Fruit fly (Drosophila melanogaster) whole organism, embryonic: ENCODE results near the gene CG2574.

Source experiments
- BEAF-32 ChIP-seq: fragments of 200-800 bp; sonication (Bioruptor generic); optimal IDR thresholded peaks from 3 replicates; lab custom pipeline; 2017; ENCODE audit warnings: missing biosample characterization, missing genetic modification characterization, mild to moderate bottlenecking, moderate library complexity, missing genetic modification reagents
- Blimp-1 ChIP-seq: fragments of 200-800 bp; sonication (Bioruptor generic); optimal IDR thresholded peaks from 3 replicates; lab custom pipeline; 2018; ENCODE audit warnings: missing biosample characterization, missing genetic modification characterization, mild to moderate bottlenecking, moderate library complexity, missing genetic modification reagents
- CG10979 ChIP-seq: fragments of 200-800 bp; sonication (Bioruptor generic); optimal IDR thresholded peaks from 2 replicates; lab custom pipeline; 2018; ENCODE audit warnings: missing biosample characterization, mild to moderate bottlenecking, missing genetic modification characterization, moderate library complexity
- CG11093 ChIP-seq: fragments of 200-800 bp; sonication (Bioruptor generic); IDR thresholded peaks from 3 replicates; pipeline ENCODE4 v1.3.6; 2022; ENCODE audit warnings: missing biosample characterization, missing genetic modification characterization
- CG11504 ChIP-seq: fragments of 200-800 bp; sonication (Bioruptor generic); optimal IDR thresholded peaks from 3 replicates; lab custom pipeline; 2019; ENCODE audit warnings: missing biosample characterization, mild to moderate bottlenecking, missing genetic modification characterization, moderate library complexity
- CG11695 ChIP-seq: fragments of 200-800 bp; sonication (Bioruptor generic); IDR thresholded peaks from 3 replicates; pipeline ENCODE4 v1.3.6; 2022; ENCODE audit warnings: missing biosample characterization, missing genetic modification characterization
- CG12769 ChIP-seq: fragments of 200-800 bp; sonication (Bioruptor generic); optimal IDR thresholded peaks from 2 replicates; lab custom pipeline; 2019; ENCODE audit warnings: missing biosample characterization, mild to moderate bottlenecking, missing genetic modification characterization, moderate library complexity
- CG14014 ChIP-seq: fragments of 200-800 bp; sonication (Bioruptor generic); IDR thresholded peaks from 2 replicates; pipeline ENCODE4 v1.3.6; 2022; ENCODE audit warnings: missing biosample characterization, missing genetic modification characterization
- CG15601 ChIP-seq: fragments of 200-800 bp; sonication (Bioruptor generic); optimal IDR thresholded peaks from 3 replicates; lab custom pipeline; 2019; ENCODE audit warnings: missing biosample characterization, mild to moderate bottlenecking, missing genetic modification characterization, moderate library complexity
- CG1603 ChIP-seq: fragments of 200-800 bp; sonication (Bioruptor generic); optimal IDR thresholded peaks from 2 replicates; lab custom pipeline; 2019; ENCODE audit warnings: missing biosample characterization, mild to moderate bottlenecking, missing genetic modification characterization, moderate library complexity
- CG17328 ChIP-seq: fragments of 200-800 bp; sonication (Bioruptor generic); IDR thresholded peaks from 2 replicates; pipeline ENCODE4 v1.3.6; 2022; ENCODE audit warnings: missing biosample characterization, missing genetic modification characterization
- CG17802 ChIP-seq: fragments of 200-800 bp; sonication (Bioruptor generic); optimal IDR thresholded peaks from 2 replicates; lab custom pipeline; 2018; ENCODE audit warnings: missing biosample characterization, mild to moderate bottlenecking, missing genetic modification characterization, moderate library complexity
- CG18262 ChIP-seq: fragments of 200-800 bp; optimal IDR thresholded peaks from 3 replicates; lab custom pipeline; 2019; ENCODE audit warnings: missing biosample characterization, mild to moderate bottlenecking, missing genetic modification characterization, moderate library complexity
- CG2678 ChIP-seq: fragments of 200-800 bp; sonication (Bioruptor generic); optimal IDR thresholded peaks from 3 replicates; lab custom pipeline; 2019; ENCODE audit warnings: missing biosample characterization, mild to moderate bottlenecking, missing genetic modification characterization, moderate library complexity
- CG2889 ChIP-seq: fragments of 200-800 bp; sonication (Bioruptor generic); IDR thresholded peaks from 3 replicates; pipeline ENCODE4 v1.3.6; 2022; ENCODE audit warnings: missing biosample characterization, missing genetic modification characterization
- CG31365 ChIP-seq: fragments of 200-800 bp; sonication (Bioruptor generic); optimal IDR thresholded peaks from 2 replicates; lab custom pipeline; 2018; ENCODE audit warnings: missing biosample characterization, mild to moderate bottlenecking, missing genetic modification characterization
- CG6175 ChIP-seq: fragments of 200-800 bp; sonication (Bioruptor generic); IDR thresholded peaks from 3 replicates; pipeline ENCODE4 v1.3.6; 2022; ENCODE audit warnings: missing biosample characterization, missing genetic modification characterization
- CG6254 ChIP-seq: fragments of 200-800 bp; sonication (Bioruptor generic); optimal IDR thresholded peaks from 3 replicates; lab custom pipeline; 2017; ENCODE audit warnings: mild to moderate bottlenecking, missing biosample characterization, missing genetic modification reagents, missing genetic modification characterization
- CoRest ChIP-seq: fragments of 200-800 bp; sonication (Bioruptor generic); optimal IDR thresholded peaks from 3 replicates; lab custom pipeline; 2018; ENCODE audit warnings: missing biosample characterization, mild to moderate bottlenecking, missing genetic modification characterization, moderate library complexity
- Hr3 ChIP-seq: fragments of 200-800 bp; sonication (Bioruptor generic); optimal IDR thresholded peaks from 3 replicates; lab custom pipeline; 2016; ENCODE audit warnings: missing biosample characterization, missing genetic modification characterization
- Max ChIP-seq: fragments of 200-800 bp; sonication (Bioruptor generic); optimal IDR thresholded peaks from 2 replicates; lab custom pipeline; 2016; ENCODE audit warnings: missing biosample characterization, mild to moderate bottlenecking, missing genetic modification characterization
- Med ChIP-seq: fragments of 200-800 bp; sonication (Bioruptor generic); peaks from one replicate; lab custom pipeline; 2016; ENCODE audit warnings: missing biosample characterization, missing genetic modification characterization, mild to moderate bottlenecking, inconsistent platforms, moderate library complexity
- Meics ChIP-seq: fragments of 200-800 bp; sonication (Bioruptor generic); optimal IDR thresholded peaks from 2 replicates; lab custom pipeline; 2017; ENCODE audit warnings: missing biosample characterization, mild to moderate bottlenecking, missing genetic modification characterization
- Oli ChIP-seq: fragments of 200-800 bp; sonication (Bioruptor generic); optimal IDR thresholded peaks from 2 replicates; lab custom pipeline; 2018; ENCODE audit warnings: missing biosample characterization, mild to moderate bottlenecking, missing genetic modification characterization, moderate library complexity
- PHDP ChIP-seq: fragments of 200-800 bp; sonication (Bioruptor generic); optimal IDR thresholded peaks from 3 replicates; lab custom pipeline; 2018; ENCODE audit warnings: missing biosample characterization, mild to moderate bottlenecking, missing genetic modification characterization, moderate library complexity
- Pdp1 ChIP-seq, 2 experiments: fragments of 200-800 bp; sonication (Bioruptor generic); optimal IDR thresholded peaks; 3 replicates each; lab custom pipeline; 2016; ENCODE audit warnings: missing biosample characterization in 2 of 2, missing genetic modification characterization in 2 of 2, mild to moderate bottlenecking in 1 of 2, moderate library complexity in 1 of 2
- Sox102F ChIP-seq: fragments of 200-800 bp; sonication (Bioruptor generic); optimal IDR thresholded peaks from 2 replicates; lab custom pipeline; 2018; ENCODE audit warnings: missing biosample characterization, mild to moderate bottlenecking, missing genetic modification characterization, moderate library complexity
- Xrp1 ChIP-seq: fragments of 200-800 bp; sonication (Bioruptor generic); IDR thresholded peaks from 2 replicates; pipeline ENCODE4 v1.3.6; 2022; ENCODE audit warnings: missing biosample characterization, missing genetic modification characterization
- az2 ChIP-seq: fragments of 200-800 bp; sonication (Bioruptor generic); optimal IDR thresholded peaks from 3 replicates; lab custom pipeline; 2016; ENCODE audit warnings: missing biosample characterization, missing genetic modification characterization
- bsh ChIP-seq, 2 experiments: fragments of 200-800 bp; sonication (Bioruptor generic); optimal IDR thresholded peaks; 2 replicates each; lab custom pipeline; 2017 to 2018; ENCODE audit warnings: mild to moderate bottlenecking in 2 of 2, missing biosample characterization in 2 of 2, missing genetic modification characterization in 2 of 2, moderate library complexity in 1 of 2
- ci ChIP-seq: fragments of 200-800 bp; sonication (Bioruptor generic); IDR thresholded peaks from 3 replicates; pipeline ENCODE4 v1.3.6; 2022; ENCODE audit warnings: missing biosample characterization, missing genetic modification characterization
- dmrt99B ChIP-seq: fragments of 200-800 bp; sonication (Bioruptor generic); optimal IDR thresholded peaks from 2 replicates; lab custom pipeline; 2018; ENCODE audit warnings: missing biosample characterization, mild to moderate bottlenecking, missing genetic modification characterization, moderate library complexity
- dysf ChIP-seq: fragments of 200-800 bp; sonication (Bioruptor generic); IDR thresholded peaks from 3 replicates; pipeline ENCODE4 v1.3.6; 2022; ENCODE audit warnings: missing biosample characterization, missing genetic modification characterization
- gem ChIP-seq: fragments of 200-800 bp; sonication (Bioruptor generic); optimal IDR thresholded peaks from 2 replicates; lab custom pipeline; 2019; ENCODE audit warnings: missing biosample characterization, mild to moderate bottlenecking, missing genetic modification characterization, moderate library complexity
- grau ChIP-seq: fragments of 200-800 bp; optimal IDR thresholded peaks from 3 replicates; lab custom pipeline; 2019; ENCODE audit warnings: missing biosample characterization, mild to moderate bottlenecking, missing genetic modification characterization, moderate library complexity
- gsb-n ChIP-seq: fragments of 200-800 bp; sonication (Bioruptor generic); optimal IDR thresholded peaks from 3 replicates; lab custom pipeline; 2018; ENCODE audit warnings: missing biosample characterization, mild to moderate bottlenecking, missing genetic modification characterization
- hkb ChIP-seq, 2 experiments: fragments of 200-800 bp in 1 of 2; fragments of >200 bp in 1 of 2; sonication (Bioruptor generic) in 1 of 2; IDR thresholded peaks in 1 of 2; optimal IDR thresholded peaks in 1 of 2; 2 replicates each; pipeline versions ENCODE4 v1.3.6 to Lab custom; 2017 to 2022; ENCODE audit warnings: missing biosample characterization in 1 of 2, missing genetic modification characterization in 1 of 2
- nmo ChIP-seq: fragments of 200-800 bp; sonication (Bioruptor generic); optimal IDR thresholded peaks from 2 replicates; lab custom pipeline; 2018; ENCODE audit warnings: missing biosample characterization, mild to moderate bottlenecking, missing genetic modification characterization, moderate library complexity
- oc ChIP-seq: fragments of 200-800 bp; sonication (Bioruptor generic); optimal IDR thresholded peaks from 2 replicates; lab custom pipeline; 2018; ENCODE audit warnings: missing biosample characterization, mild to moderate bottlenecking, missing genetic modification characterization, moderate library complexity
- pan ChIP-seq, 4 experiments: fragments of >200 bp in 3 of 4; fragments of 200-800 bp in 1 of 4; sonication (Bioruptor generic) in 1 of 4; optimal IDR thresholded peaks in 3 of 4; IDR thresholded peaks in 1 of 4; 2 replicates each; pipeline versions ENCODE4 v1.3.6 to Lab custom; 2017 to 2022; ENCODE audit warnings: missing biosample characterization in 2 of 4, missing genetic modification characterization in 2 of 4, mixed read lengths in 1 of 4
- phol ChIP-seq: fragments of 200-800 bp; sonication (Bioruptor generic); optimal IDR thresholded peaks from 3 replicates; lab custom pipeline; 2018; ENCODE audit warnings: missing biosample characterization, mild to moderate bottlenecking, missing genetic modification characterization, moderate library complexity
- row ChIP-seq: fragments of 200-800 bp; sonication (Bioruptor generic); IDR thresholded peaks from 3 replicates; pipeline ENCODE4 v1.3.6; 2022; ENCODE audit warnings: missing biosample characterization, missing genetic modification characterization
- sens ChIP-seq: fragments of 200-800 bp; sonication (Bioruptor generic); peaks from one replicate; lab custom pipeline; 2016; ENCODE audit warnings: missing biosample characterization, missing genetic modification characterization
- slbo ChIP-seq: fragments of 200-800 bp; sonication (Bioruptor generic); IDR thresholded peaks from 2 replicates; pipeline ENCODE4 v1.3.6; 2022; ENCODE audit warnings: missing biosample characterization, missing genetic modification characterization
- ssp ChIP-seq: fragments of 200-800 bp; sonication (Bioruptor generic); IDR thresholded peaks from 2 replicates; pipeline ENCODE4 v1.3.6; 2022; ENCODE audit warnings: missing biosample characterization, missing genetic modification characterization
- tap ChIP-seq: fragments of 200-800 bp; optimal IDR thresholded peaks from 3 replicates; lab custom pipeline; 2019; ENCODE audit warnings: missing biosample characterization, mild to moderate bottlenecking, missing genetic modification characterization, moderate library complexity
- unpg ChIP-seq: fragments of 200-800 bp; sonication (Bioruptor generic); optimal IDR thresholded peaks from 3 replicates; lab custom pipeline; 2018; ENCODE audit warnings: missing biosample characterization, mild to moderate bottlenecking, missing genetic modification characterization, moderate library complexity
- vvl ChIP-seq: fragments of 200-800 bp; sonication (Bioruptor generic); IDR thresholded peaks from 2 replicates; pipeline ENCODE4 v1.3.6; 2022; ENCODE audit warnings: missing biosample characterization, missing genetic modification characterization

The CG2574 gene

DNA sequence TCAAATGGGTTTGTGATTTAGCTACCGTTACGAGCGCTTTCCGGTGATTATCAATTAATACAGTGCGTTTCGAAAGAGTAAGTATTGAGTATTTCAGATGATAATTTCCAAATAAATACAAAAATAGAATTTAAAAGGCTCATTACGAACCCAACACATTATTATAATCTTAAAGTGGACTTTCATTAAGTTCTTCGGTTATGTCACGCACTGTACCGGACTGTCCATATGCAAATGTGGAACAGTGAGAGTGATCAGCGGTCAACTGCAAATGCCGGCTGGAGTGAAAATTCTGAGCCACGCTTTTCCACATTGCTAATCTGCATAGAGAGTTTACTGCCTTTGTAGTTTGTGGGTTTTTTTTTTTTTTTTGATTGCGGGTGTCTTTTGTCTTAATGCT, 45.0 kb downstream of the CG2574 start:
- TF ChIP-seq CoRest (tag; lab: Kevin White, UChicago), result peak; percentile 9
- no peak for TF ChIP-seq CG6175 (GFP tag; lab: Robert Waterston, UW)
- peak; percentile 8 for TF ChIP-seq grau
- peak; percentile 3 for TF ChIP-seq CG18262 (tag; lab: Kevin White, UChicago)
- TF ChIP-seq CG31365 (tag; lab: Kevin White, UChicago), result no peak
- TF ChIP-seq CG11093, result no peak
- 0 out of 2 replicates have a peak, but pooled peaks have one; percentile 29 for TF ChIP-seq vvl
- TF ChIP-seq phol (tag; lab: Kevin White, UChicago), result peak; percentile 14
- peak; percentile 8 for TF ChIP-seq az2 (GFP tag; lab: Kevin White, UChicago)
- TF ChIP-seq slbo, result 0 out of 2 replicates have a peak, but pooled peaks have one; percentile 12
- peak; percentile 48 for TF ChIP-seq CG11504 (tag; lab: Kevin White, UChicago)
- TF ChIP-seq Meics (GFP tag; lab: Kevin White, UChicago), result no peak
- peak; percentile 29 for TF ChIP-seq nmo (GFP tag; lab: Kevin White, UChicago)
- TF ChIP-seq dysf (GFP tag; lab: Robert Waterston, UW), result 0 out of 3 replicates have a peak, but pooled peaks have one; percentile 17
- TF ChIP-seq Med (GFP tag; lab: Kevin White, UChicago), result peak; percentile 84
- peak; percentile 29 for TF ChIP-seq unpg
- no peak for TF ChIP-seq CG2889 (GFP tag; lab: Robert Waterston, UW)
- peak; percentile 28 for TF ChIP-seq CG1603 (tag; lab: Kevin White, UChicago)
- no peak for TF ChIP-seq CG17802 (tag; lab: Kevin White, UChicago)
- TF ChIP-seq Xrp1 (GFP tag; lab: Robert Waterston, UW), result peak; percentile 23; the same call in 1 of the 2 replicates
- TF ChIP-seq Sox102F (GFP tag; lab: Kevin White, UChicago), result peak; percentile 21
- no peak for TF ChIP-seq hkb (optimal IDR thresholded peaks at IDR 0.05; lab: Kevin White, UChicago)
- peak; percentile 18; the same call in 1 of the 2 replicates for TF ChIP-seq hkb (GFP tag; IDR thresholded peaks at IDR 0.05; lab: Robert Waterston, UW)
- TF ChIP-seq Max, result no peak
- peak; percentile 7 for TF ChIP-seq PHDP
- TF ChIP-seq CG12769, result peak; percentile 26
- TF ChIP-seq oc (tag; lab: Kevin White, UChicago), result peak; percentile 1
- 0 out of 3 replicates have a peak, but pooled peaks have one; percentile 35 for TF ChIP-seq ci (GFP tag; lab: Robert Waterston, UW)
- TF ChIP-seq Pdp1 (GFP tag; optimal IDR thresholded peaks at IDR 0.05; lab: Kevin White, UChicago), result peak in 1 of 2 experiments; percentile 24
- no peak for TF ChIP-seq CG6254
- TF ChIP-seq Blimp-1 (GFP tag; lab: Kevin White, UChicago), result peak; percentile 86
- TF ChIP-seq CG14014, result 0 out of 2 replicates have a peak, but pooled peaks have one; percentile 17
- TF ChIP-seq BEAF-32, result no peak
- TF ChIP-seq CG17328 (GFP tag; lab: Robert Waterston, UW), result peak; percentile 35; the same call in 1 of the 2 replicates
- peak; percentile 18 for TF ChIP-seq Oli (tag; lab: Kevin White, UChicago)
- peak; percentile 37 for TF ChIP-seq dmrt99B (tag; lab: Kevin White, UChicago)
- peak; percentile 15 for TF ChIP-seq CG15601 (tag; lab: Kevin White, UChicago)
- no peak for TF ChIP-seq Hr3 (GFP tag; lab: Kevin White, UChicago)
- peak in 1 of 2 experiments; percentile 48 for TF ChIP-seq bsh (GFP tag; optimal IDR thresholded peaks at IDR 0.05; lab: Kevin White, UChicago)
- peak; percentile 32 for TF ChIP-seq gem (tag; lab: Kevin White, UChicago)
- 0 out of 3 replicates have a peak, but pooled peaks have one; percentile 46 for TF ChIP-seq CG11695 (GFP tag; lab: Robert Waterston, UW)
- peak; percentile 31; the same call in 1 of the 3 replicates for TF ChIP-seq row (GFP tag; lab: Robert Waterston, UW)
- no peak for TF ChIP-seq pan (optimal IDR thresholded peaks at IDR 0.05; lab: Kevin White, UChicago)
- TF ChIP-seq pan (GFP tag; optimal IDR thresholded peaks at IDR 0.05 in 1 of 2, IDR thresholded peaks at IDR 0.05 in 1 of 2), result peak in 1 of 2 experiments; percentile 24
- peak; percentile 32 for TF ChIP-seq CG10979 (tag; lab: Kevin White, UChicago)
- no peak for TF ChIP-seq ssp (GFP tag; lab: Robert Waterston, UW)
- no peak for TF ChIP-seq tap (tag; lab: Kevin White, UChicago)
- peak; percentile 44 for TF ChIP-seq CG2678
- peak; percentile 77 for TF ChIP-seq sens (GFP tag; lab: Kevin White, UChicago)
- peak; percentile 11 for TF ChIP-seq gsb-n (tag; lab: Kevin White, UChicago)
